Worm (Caenorhabditis elegans) whole organism, L4/young adult: ENCODE measurements around the gene ZC84.7.

Experiments used
- W03F9.2 ChIP-seq: fragments of 150-350 bp; optimal IDR thresholded peaks from 2 replicates; lab custom pipeline; 2014; ENCODE audit warnings: missing biosample characterization, missing genetic modification characterization
- dao-5 ChIP-seq: sonication (generic microtip); optimal IDR thresholded peaks from 2 replicates; lab custom pipeline; 2016; ENCODE audit warnings: missing genotype, missing genetic modification characterization, moderate library complexity, missing compliant biosample characterization
- him-1 ChIP-seq: sonication (generic microtip); optimal IDR thresholded peaks from 2 replicates; lab custom pipeline; 2016; ENCODE audit warnings: missing genotype, missing genetic modification reagents, missing genetic modification characterization, missing compliant biosample characterization

The ZC84.7 gene

DNA sequence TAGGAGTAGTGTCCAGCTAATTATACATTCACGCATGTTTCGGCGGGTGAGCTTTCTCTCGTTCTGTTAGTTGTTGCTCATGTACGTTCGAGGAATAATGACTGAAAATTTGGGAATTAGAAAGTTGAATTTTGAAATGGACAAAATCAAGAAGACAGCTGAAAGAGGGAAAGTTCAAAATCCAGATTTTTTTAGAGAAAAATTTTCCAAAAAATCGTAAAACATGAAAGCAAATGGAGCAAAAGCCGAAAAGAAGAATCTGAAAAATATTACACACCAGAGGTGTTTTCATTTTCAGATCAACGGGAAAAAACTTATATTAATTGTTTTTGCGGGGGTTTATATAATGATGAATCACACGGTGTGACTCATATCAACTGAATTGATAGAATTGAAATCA, 13.1 kb upstream of the ZC84.7 start, which contains the start of gene ina-1:
Gene ina-1 (minus strand): TSS at position 101 of the 400 bp plus-strand sequence.
- TF ChIP-seq dao-5 (no peak), him-1 (tag; lab: Kevin White, UChicago) (no peak), W03F9.2 (tag; lab: Kevin White, UChicago) (no peak)

DNA sequence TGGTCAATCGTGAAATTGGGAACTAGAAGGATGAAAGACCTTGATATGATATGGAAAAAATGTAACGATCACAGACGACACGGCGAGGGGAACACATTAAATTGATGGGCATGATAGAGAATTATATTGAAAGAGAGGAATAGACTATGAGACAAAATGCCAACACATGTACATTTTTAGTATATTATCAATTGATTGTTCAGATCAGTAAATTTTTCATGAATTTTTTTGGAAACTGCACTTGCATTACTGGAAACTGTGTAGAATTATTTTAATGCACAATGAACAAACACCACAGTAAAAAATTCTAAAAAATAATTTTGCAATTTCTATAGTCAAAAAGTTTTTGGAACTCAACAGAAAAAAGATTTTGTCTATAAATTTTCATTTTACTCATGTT, 12.6 kb upstream of the ZC84.7 start:
- no peak for TF ChIP-seq him-1 (tag; lab: Kevin White, UChicago)
- no peak for TF ChIP-seq W03F9.2 (tag; lab: Kevin White, UChicago)
- TF ChIP-seq dao-5 = no peak

DNA sequence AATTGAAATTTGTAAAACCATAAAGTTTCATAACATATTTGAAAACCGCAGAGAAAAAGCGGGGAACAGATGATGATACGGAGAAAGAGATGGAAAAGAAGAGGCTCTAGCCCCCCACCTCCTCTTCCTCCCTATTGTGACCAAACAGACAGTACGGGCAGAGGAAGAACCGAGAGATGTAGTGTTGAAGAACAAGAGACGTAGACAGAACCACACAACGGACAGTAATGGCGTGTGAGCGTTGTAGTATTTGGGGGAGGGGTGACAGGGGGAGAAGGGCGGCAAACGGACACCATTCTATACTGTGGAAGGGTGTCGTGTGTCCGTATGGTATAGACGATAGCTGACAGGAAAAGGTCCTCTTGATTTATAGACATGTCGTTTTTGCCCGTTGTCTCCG, 9.8 kb upstream of the ZC84.7 start:
- no peak for TF ChIP-seq W03F9.2 (tag; lab: Kevin White, UChicago)

DNA sequence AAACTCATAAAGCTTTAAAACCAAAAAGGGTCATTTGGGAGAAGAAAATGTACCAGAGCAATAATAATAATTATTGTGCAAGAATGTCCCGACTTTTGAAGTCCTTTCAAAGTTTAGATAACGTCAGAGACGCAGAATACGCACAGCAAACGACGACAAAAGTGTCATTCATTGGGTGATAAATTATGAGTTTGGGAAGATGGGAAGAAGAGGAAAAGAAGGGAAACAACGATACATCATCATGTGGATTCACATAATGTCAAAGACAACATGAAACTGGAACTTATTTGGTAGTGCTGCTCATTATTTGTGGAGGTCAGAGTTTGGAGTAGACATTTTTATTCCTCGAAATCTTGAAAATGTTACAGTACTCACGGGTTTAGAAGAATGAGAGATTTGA, 7.9 kb upstream of the ZC84.7 start:
- TF ChIP-seq dao-5 (no peak), W03F9.2 (tag; lab: Kevin White, UChicago) (no peak), him-1 (tag; lab: Kevin White, UChicago) (no peak)

DNA sequence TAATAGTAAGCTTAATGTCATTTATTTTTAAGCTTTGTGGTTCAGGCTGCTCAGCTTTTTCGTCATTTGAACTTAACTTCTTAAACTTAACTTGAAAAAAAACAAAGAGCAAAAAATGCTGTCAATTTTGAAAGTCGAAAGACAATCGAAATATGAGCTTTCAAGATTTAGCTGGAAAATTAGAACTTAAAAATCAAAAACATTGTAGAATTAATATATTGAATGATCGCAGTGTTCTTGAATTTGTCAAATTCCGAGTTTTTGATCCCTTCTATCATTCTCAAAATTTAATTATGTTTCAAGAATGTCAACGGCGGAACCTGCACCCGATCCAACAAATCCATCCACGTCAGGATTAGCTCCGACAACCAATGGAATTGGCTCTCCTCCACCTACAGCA, 4.6 kb upstream of the ZC84.7 start, which contains the start of gene tax-4:
Gene tax-4 (plus strand): TSS at position 301 of the 400 bp plus-strand sequence.
- TF ChIP-seq dao-5 = no peak
- TF ChIP-seq W03F9.2 (tag; lab: Kevin White, UChicago) = no peak
- TF ChIP-seq him-1 (tag; lab: Kevin White, UChicago) = no peak

DNA sequence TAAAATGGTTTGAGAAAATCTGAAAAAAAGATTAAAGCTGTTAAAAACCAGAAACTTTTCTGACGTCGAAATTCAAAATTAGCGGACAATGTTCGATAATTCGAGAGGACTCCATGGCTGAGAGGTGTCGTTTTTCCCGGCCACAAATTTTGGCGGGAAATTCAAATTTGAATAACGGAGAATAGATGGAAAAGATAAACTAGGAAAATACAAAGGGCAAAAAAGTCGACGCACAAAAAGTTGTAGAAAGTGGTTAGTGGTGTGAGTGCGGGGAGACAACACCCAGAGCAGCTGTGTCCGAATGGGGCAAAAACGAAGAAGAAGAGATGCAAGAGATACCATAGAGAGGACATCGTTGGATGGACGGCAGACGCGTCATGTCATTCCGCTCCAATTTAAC, 5.3 kb downstream of the ZC84.7 start, which contains the start of gene cls-3:
Gene cls-3 (minus strand): TSS at position 19 of the 400 bp plus-strand sequence.
- no peak for TF ChIP-seq W03F9.2 (tag; lab: Kevin White, UChicago)

DNA sequence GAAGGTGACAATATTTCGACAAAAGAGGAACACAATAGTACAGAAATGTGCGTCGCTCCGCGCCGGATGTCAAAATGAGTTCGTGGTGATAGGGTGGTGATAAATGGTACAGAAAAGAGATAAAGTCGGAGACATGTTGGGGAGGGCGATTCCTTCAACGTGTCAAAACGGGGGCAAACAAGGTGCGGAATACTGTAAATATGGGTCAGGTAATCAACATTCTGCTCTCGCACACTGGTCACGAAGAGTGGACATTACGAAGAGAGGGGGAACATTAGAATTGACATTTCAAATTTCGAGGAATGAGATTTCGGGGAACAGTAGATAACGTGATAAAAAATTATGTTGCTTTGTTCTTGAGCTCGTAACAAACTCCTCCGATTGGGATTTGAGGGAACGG, 13.8 kb downstream of the ZC84.7 start, which contains the start of gene ZC84.6:
Gene ZC84.6 (minus strand): TSS at position 101 of the 400 bp plus-strand sequence.
- TF ChIP-seq W03F9.2 (tag; lab: Kevin White, UChicago) (no peak), him-1 (tag; lab: Kevin White, UChicago) (no peak), dao-5 (no peak)

DNA sequence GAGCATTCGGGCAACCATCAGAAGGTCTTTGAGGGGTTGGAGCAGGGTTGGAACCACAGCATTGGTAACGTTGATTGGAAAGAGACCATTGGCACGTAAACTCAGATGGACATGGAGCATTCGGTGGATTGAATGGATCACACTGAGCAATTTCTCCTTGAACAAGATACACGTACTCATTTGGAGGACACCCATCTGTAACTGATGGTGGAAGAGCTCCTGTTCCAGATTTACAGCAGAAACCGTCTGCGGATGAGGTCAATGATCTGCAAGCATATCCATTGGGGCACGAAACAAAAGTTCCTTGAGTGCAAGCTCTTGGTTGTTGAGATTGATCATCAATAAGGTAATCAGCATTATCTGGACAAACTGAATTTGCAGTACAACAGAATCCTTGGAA, 16.2 kb downstream of the ZC84.7 start:
- TF ChIP-seq him-1 (tag; lab: Kevin White, UChicago) = no peak
- TF ChIP-seq W03F9.2 (tag; lab: Kevin White, UChicago) = no peak
- no peak for TF ChIP-seq dao-5

DNA sequence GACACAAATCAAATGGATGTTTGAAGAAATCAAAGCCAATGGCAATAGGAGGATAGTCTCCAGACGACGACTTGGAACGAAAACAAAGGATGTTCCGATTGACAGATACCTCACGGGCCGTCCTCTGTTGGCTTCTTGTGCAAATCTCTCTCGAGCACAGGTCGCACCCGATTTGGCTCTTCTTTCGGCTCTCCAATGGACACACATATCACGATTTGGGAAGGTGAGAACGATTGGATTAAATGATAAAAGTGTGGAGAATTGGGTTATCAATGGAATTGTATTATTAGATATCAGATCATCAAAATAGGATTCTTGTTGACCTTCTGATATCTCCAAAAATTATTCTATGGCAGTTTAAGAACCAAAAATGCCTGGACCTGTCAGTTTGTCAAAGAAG, 20.4 kb downstream of the ZC84.7 start, which contains the start of gene ZC84.1:
Gene ZC84.1 (minus strand): TSS at position 101 of the 400 bp plus-strand sequence.
- TF ChIP-seq him-1 (tag; lab: Kevin White, UChicago) (no peak), dao-5 (no peak), W03F9.2 (tag; lab: Kevin White, UChicago) (no peak)

DNA sequence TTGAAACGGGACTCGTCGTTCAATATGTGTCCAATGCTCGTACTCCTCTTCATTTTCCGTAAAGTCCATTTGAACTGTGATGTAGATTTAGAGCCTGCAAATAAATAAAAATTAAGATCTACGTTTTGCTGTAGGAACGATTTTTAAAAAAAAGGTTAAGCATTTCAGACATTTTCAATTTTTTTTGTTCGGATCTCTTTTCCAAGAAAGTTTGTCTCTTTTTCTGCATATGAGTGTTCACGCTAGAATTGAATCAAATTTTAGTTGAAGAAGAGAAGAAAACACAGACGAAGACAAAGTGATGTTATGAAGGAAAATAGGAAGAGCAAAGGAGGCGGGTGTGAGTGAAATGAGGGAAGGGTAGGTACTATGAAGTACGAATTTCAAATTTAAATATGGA, 29.5 kb downstream of the ZC84.7 start, which contains the start of gene npr-29:
Gene npr-29 (minus strand): TSS at position 101 of the 400 bp plus-strand sequence.
- TF ChIP-seq W03F9.2 (tag; lab: Kevin White, UChicago) = no peak
- no peak for TF ChIP-seq him-1 (tag; lab: Kevin White, UChicago)
- TF ChIP-seq dao-5 = no peak

DNA sequence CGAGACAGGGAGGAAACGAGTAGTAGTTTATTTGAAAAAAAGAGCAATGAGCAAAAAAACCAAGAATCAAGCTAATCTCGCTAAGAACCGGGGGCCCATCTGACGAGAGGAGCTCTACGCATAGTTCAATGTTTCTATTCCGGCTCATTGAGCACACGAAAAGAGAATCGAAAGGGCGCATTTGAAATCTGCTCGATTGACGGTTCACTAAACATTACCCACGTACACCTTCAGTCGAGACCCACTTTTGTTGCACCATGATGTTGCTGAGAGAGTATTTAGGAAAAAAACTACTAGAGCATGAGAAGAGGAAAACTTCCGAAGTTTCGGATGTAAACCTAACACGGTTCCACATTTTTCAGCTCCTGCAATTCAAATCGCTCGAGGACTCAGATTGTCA, 39.2 kb downstream of the ZC84.7 start:
- TF ChIP-seq W03F9.2 (tag; lab: Kevin White, UChicago) = no peak
- no peak for TF ChIP-seq dao-5
- no peak for TF ChIP-seq him-1 (tag; lab: Kevin White, UChicago)

DNA sequence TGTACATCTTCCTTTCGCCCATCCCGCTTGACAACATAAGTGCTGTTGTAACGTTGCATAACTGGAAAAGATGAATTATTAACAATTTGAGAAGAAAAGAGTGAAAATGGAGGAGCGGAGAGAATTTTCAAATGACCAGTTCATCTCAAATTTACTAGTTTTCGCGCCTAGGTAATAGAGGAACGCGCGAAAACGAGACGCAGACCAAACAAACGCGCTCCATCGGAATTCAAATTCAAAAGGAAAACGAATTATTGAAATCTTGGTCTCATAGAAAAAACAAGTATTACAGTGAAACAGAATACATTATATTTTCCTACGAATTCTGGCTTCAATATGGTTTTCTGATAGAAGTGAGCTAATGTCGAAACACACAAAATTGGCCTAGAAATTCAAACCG, 42.4 kb downstream of the ZC84.7 start:
- TF ChIP-seq W03F9.2 (tag; lab: Kevin White, UChicago) = no peak
- TF ChIP-seq him-1 (tag; lab: Kevin White, UChicago) = no peak
- no peak for TF ChIP-seq dao-5

DNA sequence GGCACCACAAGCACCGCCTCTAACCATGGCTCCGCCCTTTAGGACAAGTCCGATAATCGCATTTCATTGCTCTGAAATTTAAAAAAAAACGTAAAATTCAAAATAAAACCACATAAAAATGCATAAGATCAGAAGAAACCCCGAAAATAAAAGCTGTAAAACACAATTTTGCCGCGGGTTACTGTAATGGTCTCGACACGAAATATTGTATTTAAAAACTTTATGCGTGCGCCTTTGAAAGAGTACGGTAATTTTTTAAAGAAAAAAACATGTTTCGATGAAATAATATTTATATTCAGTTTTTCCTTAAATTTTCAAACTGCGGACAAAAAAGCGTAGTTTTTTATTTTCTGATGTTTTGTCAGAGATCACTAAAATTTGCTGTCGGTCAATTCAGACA, 42.9 kb downstream of the ZC84.7 start, which contains the start of gene rnr-1:
Gene rnr-1 (minus strand): TSS at position 77 of the 400 bp plus-strand sequence.
- TF ChIP-seq him-1 (tag; lab: Kevin White, UChicago) (no peak), W03F9.2 (tag; lab: Kevin White, UChicago) (no peak), dao-5 (no peak)

DNA sequence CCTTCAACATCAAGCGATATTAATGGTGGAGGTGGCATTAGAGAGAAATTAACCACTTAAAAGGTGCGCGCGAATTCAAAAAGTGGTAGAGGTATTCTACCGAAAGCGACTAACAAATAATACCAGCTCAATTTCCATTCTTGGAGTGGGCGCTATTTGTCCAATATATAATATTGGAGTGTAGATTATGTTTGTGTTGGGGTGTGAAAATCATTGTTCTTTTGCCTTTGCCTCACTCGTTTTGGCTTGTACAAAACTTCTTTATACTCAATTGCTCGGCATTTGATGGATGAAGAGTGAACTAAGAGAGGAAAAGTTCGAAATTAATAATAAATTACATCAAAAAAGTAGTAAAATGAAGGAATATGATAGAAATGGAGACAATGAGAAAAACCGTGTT, 45.4 kb downstream of the ZC84.7 start, which contains the start of gene T23G5.3:
Gene T23G5.3 (minus strand): TSS at position 101 of the 400 bp plus-strand sequence.
- TF ChIP-seq him-1 (tag; lab: Kevin White, UChicago) (no peak), W03F9.2 (tag; lab: Kevin White, UChicago) (no peak), dao-5 (no peak)

DNA sequence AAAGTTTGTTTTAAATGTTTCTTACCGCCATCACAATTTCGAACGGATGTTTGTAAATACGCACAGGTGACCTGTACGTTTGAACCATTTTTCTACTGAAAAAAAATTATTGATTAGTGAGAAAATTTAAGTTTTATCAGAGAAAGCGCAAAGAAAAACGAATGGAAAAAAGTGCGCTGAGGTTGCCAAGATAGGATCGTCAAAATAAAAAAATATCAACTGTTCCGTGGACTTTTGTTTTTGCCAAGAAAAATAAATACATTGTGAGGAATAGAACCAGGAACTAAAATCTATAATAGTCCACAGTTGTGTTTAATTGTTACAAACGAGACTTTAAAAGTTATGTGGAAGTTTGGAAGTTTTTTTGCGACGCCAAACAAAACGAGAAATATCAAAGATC, 50.4 kb downstream of the ZC84.7 start, which contains the start of gene T23G5.2:
Gene T23G5.2 (minus strand): TSS at position 101 of the 400 bp plus-strand sequence.
- TF ChIP-seq dao-5 (no peak), him-1 (tag; lab: Kevin White, UChicago) (no peak), W03F9.2 (tag; lab: Kevin White, UChicago) (no peak)
